Fruit fly (Drosophila melanogaster) whole organism, larva: ENCODE measurements around the gene js.

ENCODE experiments used
- noc ChIP-seq: fragments of 200-800 bp; sonication (Bioruptor generic); optimal IDR thresholded peaks from 3 replicates; lab custom pipeline; 2019; ENCODE audit warnings: missing biosample characterization, mild to moderate bottlenecking, missing genetic modification characterization, moderate library complexity

Gene js

DNA sequence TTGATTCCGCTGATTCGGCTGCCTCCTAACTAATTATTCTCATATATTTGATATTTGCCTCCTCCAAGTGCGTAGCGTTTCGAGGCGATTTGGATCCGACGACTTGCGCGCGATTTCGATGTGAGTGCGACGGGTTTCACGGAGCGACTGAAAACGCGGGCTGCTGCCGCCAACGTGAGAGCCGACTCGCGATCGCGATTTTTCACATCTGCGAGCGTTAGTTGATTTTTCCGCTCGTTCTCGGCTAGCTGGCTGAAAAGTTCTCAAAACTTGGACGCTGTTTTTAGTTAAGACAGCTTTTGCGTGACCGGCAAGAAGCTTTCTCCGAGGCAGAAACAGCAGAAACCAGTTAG lies 11.3 kb downstream of the js start, which contains the start of gene CG10311:
Gene CG10311 (minus strand): TSS at position 153 of the 353 bp plus-strand sequence.
- TF ChIP-seq noc (tag; lab: Kevin White, UChicago): no peak

DNA sequence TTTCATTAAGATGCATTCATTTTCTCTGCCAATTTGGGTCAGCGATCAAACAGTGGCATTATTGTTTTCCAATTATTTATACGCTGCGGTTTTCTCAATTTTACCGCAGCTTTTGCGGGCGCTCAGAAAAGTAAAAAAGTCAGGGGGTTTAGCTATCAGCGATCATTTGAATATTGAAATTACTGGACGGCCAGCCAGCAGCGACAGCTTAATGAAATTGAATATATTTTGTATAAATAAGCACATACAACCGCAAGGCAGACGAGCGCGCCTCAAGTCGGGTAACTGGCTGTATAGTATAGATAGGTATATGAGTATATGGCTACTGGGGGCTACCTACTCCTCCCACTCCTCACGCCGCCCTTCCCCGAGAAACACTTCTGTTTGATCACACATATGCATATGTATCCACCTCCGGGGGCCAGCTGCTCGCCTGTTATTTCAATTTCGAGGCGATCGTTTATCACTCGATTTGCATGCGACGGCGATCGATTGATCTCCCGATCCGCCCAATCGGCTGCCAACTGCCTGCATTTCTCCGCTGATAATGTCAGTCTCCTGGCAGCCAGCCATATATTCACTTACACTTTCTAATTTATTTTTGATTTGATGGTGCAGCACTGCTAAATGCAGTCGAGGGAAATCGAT lies 11.8 kb downstream of the js start:
- TF ChIP-seq noc (tag; lab: Kevin White, UChicago): no peak

DNA sequence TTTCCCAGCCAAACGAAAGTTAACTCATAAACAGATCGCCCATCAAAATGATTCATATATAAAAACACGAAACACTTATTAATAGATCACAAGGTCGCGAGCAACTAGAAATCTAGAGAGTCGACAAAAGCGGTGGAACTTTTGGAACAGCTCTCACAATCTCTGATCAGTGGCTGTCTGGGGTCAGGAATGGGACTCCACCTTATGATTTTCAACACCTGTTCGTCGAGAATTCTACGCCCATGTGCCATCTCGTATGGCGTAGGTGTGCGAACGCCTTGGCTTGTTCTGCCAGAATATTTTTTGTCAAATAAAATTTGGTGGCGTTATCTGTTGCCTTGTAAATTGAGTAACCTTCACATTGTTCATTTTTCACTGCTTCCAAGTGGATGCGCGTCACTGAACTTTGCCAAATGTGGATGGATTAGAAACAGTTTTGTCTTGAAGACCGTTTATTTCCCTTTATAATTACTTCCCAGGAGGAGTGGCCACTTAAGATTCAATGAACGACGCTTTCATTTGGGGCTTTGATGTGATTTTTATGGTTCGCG lies 12.6 kb downstream of the js start:
- peak; percentile 70 for TF ChIP-seq noc (tag; lab: Kevin White, UChicago)

DNA sequence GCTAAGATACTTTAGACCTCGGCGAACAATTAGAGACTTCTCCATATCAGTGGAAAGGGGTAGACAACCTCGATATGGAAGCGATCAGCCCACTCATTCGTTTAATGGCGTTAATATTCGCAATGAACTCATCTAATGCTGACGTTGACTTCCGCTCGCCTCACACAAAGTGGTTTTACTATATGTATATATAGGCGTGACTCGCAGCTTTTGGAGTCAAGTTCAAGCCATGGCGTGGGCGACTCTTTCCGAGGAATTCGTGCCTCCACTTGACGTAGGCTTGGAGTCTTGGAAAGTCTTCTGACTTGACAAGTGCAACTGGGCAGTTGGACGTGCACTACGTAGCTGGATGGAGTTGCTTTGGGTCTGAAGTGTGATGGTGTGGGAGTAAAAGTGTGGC lies 14.4 kb downstream of the js start:
- no peak for TF ChIP-seq noc (tag; lab: Kevin White, UChicago)

DNA sequence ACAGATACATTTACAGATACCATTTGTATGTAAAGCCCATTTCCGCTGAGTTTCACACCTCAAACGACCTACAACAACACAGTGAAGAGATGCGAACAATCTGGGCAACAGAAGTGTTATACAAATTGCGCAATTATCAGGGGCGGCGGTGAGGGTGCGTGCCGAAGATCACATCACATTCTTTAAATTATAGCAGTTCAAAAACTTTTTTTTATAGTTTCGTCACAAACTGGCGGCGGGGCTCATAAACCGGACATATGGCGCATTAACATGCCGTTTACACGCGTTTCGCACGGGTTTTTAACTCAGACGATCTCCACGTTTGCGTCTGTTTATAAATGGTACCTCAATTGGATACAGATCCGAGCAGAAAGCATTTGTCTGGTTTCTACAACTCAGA lies 14.9 kb downstream of the js start:
- TF ChIP-seq noc (tag; lab: Kevin White, UChicago): peak; percentile 6

DNA sequence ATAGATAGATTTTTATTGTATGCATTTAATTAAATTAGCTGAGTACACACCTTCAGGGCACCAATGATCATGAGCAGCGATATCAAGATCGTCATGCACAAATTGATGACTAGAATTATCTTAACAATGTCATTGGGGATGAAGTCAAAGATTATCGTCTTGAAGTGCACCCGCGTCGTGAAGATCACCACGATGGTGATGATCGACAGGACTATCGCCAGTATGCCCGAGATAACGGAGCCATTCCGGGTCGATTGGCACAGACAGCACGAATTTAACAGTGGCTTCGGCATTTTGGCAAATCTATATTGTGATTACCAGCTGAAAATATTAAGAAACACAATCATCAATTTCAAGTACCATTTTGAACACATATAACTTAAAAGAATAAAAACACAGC lies 16.1 kb downstream of the js start:
- TF ChIP-seq noc (tag; lab: Kevin White, UChicago): no peak

DNA sequence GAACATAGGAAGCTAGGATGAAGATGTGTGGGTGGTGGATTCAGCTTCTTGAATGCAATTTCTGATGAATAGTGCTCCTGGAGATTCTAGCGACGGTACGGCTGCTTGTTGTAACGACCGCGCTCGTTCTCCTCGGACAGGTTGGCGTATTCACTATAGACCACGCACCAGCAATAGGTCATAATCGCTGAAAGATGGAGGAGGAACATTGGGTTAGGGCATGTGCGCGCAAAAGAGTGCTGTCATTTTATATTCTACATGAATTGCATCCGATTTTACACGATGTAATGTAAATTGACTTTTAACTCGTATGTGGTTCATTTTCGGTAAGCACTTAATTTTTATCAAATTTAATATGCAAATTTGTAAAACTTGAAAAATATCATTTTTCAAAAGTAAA lies 17.1 kb downstream of the js start:
- no peak for TF ChIP-seq noc (tag; lab: Kevin White, UChicago)

DNA sequence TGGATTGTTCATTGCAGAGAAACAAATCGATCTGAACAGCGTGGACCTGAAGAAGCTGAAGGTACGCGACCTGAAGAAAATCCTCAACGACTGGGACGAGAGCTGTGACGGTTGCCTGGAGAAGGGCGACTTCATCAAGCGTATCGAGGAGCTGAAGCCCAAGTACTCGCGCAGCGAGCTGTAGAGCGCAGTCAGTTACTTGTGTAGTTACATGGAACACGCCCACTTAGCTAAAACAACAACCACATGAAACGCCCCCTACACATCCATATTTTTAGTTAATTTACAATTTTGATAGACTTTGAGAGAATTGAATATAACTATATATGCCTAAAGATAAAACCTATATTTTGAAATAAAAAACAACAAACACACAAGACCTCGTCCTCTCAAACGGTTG lies 17.7 kb downstream of the js start:
- TF ChIP-seq noc (tag; lab: Kevin White, UChicago): no peak

DNA sequence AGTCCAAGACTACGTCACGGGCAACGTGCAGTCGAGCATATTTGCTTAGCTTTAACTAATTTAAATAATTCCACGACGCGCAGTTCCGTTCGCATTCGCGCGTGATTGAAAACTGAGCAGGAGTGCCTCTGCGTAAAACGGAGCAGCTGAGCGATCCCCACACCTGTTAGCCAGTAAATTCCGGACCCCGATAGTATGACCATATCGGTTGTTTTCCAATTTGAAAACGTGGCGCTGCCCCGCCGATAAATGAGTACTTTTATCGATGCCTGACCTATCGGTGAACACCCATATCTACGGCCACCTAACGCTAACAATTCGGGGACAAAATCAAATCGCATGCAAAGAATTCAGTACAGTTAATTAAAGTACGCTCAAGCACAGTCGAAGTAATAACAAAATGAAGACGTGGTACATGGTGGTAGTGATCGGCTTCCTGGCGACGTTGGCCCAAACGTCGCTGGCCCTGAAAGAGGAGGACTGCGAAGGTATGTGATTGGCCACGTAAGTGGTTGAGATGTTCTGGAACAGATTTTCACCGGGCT lies 18.9 kb downstream of the js start, which contains the start of the genes CG14879 and Manf:
Gene CG14879 (minus strand): TSS at position 116 of the 545 bp plus-strand sequence.
Gene Manf (plus strand): TSS at position 294 of the 545 bp plus-strand sequence.
- TF ChIP-seq noc (tag; lab: Kevin White, UChicago): peak; percentile 14

DNA sequence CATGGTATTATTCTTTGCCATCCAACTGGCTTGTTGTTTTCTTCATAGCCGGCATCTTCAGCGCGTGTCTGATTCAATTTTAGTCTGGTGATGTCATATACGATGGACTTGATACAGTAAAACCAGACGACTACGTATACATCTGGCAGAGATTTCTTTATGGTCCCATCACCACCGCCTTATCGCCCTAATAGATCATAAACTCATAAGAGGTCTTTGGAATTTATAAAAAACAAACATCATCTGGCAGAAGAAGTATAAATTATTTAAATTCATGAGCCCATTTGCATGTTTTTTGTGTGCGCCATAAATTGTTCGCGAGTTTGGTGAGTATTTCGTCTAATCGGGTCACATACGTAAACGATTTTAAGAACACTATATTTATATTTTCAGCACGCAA lies 19.8 kb downstream of the js start:
- no peak for TF ChIP-seq noc (tag; lab: Kevin White, UChicago)

DNA sequence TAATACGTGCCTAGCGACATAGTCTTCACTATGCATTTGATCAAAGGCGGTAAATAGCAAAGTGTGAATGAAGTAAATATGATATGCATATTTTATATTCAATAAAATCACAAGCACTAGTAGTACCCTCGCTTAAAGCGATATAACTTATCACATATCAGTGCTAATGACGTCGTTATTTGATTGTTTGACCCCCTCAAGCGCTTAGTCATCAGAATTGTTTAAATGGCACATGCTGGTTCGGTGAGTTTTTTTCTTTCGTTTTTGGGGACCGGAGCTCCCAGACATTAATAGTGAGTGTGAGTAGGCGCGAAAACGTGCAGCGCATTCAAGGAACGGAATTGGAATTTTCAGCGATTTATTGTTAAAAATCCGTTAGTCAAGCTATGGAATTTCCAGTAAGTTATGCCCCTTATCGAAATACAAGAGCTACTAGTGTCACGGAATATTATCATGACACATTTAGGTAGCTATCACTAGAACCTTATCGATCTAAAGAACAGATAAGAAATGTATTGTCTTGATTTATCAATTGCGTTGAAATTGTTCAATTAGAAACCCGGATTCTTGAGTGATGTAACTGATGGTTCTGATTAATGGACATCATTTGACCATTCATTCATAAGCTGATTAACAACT lies 20.4 kb downstream of the js start:
- TF ChIP-seq noc (tag; lab: Kevin White, UChicago): peak; percentile 44

DNA sequence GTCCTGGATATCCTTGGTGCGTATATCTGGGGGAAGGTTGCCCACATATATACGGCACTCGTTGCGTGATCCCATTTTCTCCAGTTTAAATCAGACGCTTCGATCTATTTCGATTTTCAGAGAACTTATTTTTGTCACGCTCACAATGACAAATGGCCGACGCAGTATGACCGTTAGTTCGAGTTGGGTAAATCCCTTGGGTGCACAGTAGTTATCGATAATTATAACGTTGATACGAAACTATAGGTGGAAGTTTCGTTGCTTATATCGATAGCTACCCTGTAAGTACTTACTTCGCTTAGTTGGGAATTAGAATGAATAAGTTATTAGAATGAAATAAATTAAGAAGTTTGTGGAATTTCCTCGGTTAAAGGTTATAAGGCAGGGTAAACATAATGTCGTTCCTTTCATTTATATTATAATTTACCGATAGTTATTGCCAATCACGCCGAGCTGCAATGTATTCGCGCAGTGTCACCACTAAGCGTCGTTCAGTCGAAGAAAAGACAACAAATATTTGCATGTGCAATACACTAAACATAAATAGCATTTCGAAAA lies 26.2 kb downstream of the js start, which contains the start of the genes SF2 and pad:
Gene SF2 (minus strand): TSS at position 172 of the 558 bp plus-strand sequence.
Gene pad (plus strand): TSS at position 502 of the 558 bp plus-strand sequence.
- TF ChIP-seq noc (tag; lab: Kevin White, UChicago): peak; percentile 86

DNA sequence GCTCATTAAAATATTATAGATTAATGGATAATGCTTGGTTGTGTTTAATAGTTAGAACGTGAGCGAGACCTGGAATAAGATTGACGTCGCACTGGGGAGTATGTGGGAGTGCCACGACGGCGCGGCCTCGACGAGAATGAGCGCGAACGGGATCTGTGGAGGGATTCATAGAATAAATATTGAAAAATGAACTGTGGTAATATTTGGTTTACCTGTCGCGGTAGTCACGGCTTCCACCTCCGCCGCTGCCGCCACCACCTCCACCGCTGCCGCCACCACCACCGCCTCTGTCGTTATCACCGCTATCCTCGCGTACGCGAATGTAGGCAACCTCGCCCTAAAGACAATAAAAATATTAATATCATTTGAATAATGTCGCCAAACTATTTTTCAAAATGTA lies 27.5 kb downstream of the js start:
- no peak for TF ChIP-seq noc (tag; lab: Kevin White, UChicago)

DNA sequence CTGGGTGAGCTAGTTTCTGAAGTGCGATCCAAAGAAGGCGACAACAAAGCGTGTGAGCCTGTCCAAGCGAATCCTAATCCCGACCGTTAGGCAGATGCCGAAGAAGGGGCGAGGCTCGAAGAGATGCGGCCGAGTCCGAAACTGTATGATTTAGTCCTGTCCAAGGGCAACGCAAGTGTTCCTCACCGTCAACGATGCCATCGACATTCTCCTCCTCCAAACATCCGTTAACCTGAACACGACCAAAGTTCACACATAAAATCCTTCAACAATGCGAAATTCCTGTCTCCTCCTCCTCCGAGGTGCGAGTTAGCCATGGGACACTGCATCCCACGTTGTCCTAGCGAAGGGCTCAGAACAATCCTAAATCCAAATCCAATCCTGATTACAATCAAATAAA lies 28.6 kb downstream of the js start, which contains the start of gene Sulf1:
Gene Sulf1 (minus strand): TSS at position 101 of the 400 bp plus-strand sequence.
- TF ChIP-seq noc (tag; lab: Kevin White, UChicago): no peak

DNA sequence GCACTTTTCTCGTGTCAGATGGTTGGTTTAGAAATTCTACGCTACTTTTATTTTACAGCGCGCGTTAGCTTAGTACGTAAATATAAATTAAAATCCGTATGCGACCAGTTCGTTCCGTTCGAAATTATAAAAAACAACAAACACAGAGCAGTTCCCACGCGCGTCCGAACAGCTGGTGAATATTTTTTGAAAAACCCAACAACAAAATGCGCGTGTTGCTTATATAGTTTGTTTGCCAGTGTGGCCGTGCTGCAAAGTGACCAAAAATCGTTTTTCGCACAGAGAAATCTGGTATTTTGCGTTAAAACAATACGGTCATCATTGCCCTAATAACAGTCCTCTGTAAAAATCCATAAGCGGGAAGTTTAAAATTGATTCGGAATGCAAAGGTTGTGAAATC lies 29.8 kb downstream of the js start:
- no peak for TF ChIP-seq noc (tag; lab: Kevin White, UChicago)

DNA sequence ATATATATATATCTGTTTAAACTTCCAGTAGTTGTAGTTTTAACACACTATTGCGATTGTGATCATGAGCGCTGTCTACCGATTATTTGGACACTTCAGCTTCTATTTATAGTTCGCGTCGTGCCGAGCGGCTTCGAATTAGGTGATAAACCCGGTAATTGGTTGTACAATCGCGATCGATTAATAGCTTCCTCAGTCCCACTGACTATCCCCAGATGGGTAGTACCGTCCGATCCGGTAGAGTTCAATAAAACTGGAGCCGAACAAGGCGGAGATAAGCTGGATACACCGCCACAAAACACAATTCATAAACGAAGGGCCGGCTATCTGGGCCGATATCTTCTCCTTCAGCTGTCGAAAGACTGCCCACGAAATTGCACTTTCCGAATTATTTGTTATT lies 30.2 kb downstream of the js start:
- TF ChIP-seq noc (tag; lab: Kevin White, UChicago): no peak
